Fruit fly (Drosophila melanogaster) whole organism, embryonic: Measurements from ENCODE around the gene CG16789.

Source experiments
- ATbp ChIP-seq: fragments of 200-800 bp; sonication (Bioruptor generic); optimal IDR thresholded peaks from 2 replicates; lab custom pipeline; 2017; ENCODE audit warnings: missing biosample characterization, mild to moderate bottlenecking, missing genetic modification characterization, missing genetic modification reagents
- CG10979 ChIP-seq: fragments of 200-800 bp; sonication (Bioruptor generic); optimal IDR thresholded peaks from 2 replicates; lab custom pipeline; 2018; ENCODE audit warnings: missing biosample characterization, mild to moderate bottlenecking, missing genetic modification characterization, moderate library complexity
- CG4854 ChIP-seq: fragments of 200-800 bp; sonication (Bioruptor generic); optimal IDR thresholded peaks from 2 replicates; lab custom pipeline; 2016; ENCODE audit warnings: missing biosample characterization, missing genetic modification characterization, inconsistent platforms
- CG6175 ChIP-seq: fragments of 200-800 bp; sonication (Bioruptor generic); IDR thresholded peaks from 3 replicates; pipeline ENCODE4 v1.3.6; 2022; ENCODE audit warnings: missing biosample characterization, missing genetic modification characterization
- gcm2 ChIP-seq: fragments of 200-800 bp; sonication (Bioruptor generic); optimal IDR thresholded peaks from 2 replicates; lab custom pipeline; 2016; ENCODE audit warnings: missing biosample characterization, missing genetic modification characterization
- jing ChIP-seq: fragments of 200-800 bp; sonication (Bioruptor generic); optimal IDR thresholded peaks from 2 replicates; lab custom pipeline; 2018; ENCODE audit warnings: missing biosample characterization, mild to moderate bottlenecking, missing genetic modification characterization
- slp2 ChIP-seq: fragments of 200-800 bp; sonication (Bioruptor generic); optimal IDR thresholded peaks from 2 replicates; lab custom pipeline; 2016; ENCODE audit warnings: missing biosample characterization, missing genetic modification characterization
- wor ChIP-seq: fragments of 200-800 bp; sonication (Bioruptor generic); IDR thresholded peaks from 2 replicates; pipeline ENCODE4 v1.3.6; 2022; ENCODE audit warnings: missing biosample characterization, missing genetic modification characterization

DNA sequence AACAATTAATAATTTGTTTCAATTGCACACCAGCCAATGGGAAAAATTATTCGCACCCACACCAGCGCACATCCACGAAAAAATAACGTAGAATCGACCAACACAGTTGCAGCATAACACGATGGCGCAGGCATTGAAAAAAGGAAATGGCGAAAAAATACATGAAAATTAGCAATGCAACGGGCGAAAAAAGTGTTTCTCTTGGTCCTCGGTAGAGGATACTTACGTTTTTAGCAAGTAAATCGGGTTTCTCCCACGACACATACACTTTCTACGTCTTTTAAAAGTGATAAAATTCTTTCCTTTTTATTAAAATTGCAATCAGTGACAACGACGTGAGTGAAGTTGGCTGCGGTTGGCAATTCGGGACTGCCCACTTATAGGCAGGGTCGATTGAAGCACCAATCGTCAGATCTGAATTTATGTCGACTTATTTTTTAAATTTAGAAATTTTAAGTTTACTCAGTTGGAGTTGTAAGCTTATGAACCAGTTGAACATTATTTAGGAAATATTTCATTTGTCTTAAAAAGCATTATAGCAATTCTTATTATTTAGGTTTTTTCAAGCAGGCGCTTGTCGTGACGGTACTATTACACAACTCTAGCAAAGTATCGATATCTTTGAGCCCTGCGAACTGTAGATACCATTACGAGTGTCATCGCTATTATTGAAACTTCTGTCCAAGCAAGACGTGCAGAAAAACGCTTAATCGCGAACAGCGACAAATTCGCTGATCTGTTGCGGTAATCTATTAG is 11.6 kb downstream of the CG16789 start, which contains the start of the genes Kap-alpha3 and Son:
- TF ChIP-seq CG6175 (GFP tag; lab: Robert Waterston, UW), result peak; percentile 53; the same call in 2 of the 3 replicates
- TF ChIP-seq CG4854 (GFP tag; lab: Kevin White, UChicago), result peak; percentile 94
- TF ChIP-seq jing (GFP tag; lab: Kevin White, UChicago), result peak; percentile 69
- peak; percentile 79 for TF ChIP-seq CG10979
- peak; percentile 86 for TF ChIP-seq gcm2 (GFP tag; lab: Kevin White, UChicago)
- peak; percentile 88 for TF ChIP-seq ATbp (GFP tag; lab: Kevin White, UChicago)
- TF ChIP-seq slp2, result peak; percentile 91
- TF ChIP-seq wor (GFP tag; lab: Robert Waterston, UW), result peak; percentile 72
